Worm (Caenorhabditis elegans) whole organism, late embryonic: ENCODE data around the gene Y116A8C.29.

Source experiments
- C08G9.2 ChIP-seq: sonication (generic microtip); optimal IDR thresholded peaks from 2 replicates; lab custom pipeline; 2016; ENCODE audit warnings: mild to moderate bottlenecking, missing genetic modification characterization, moderate library complexity, missing compliant biosample characterization
- C38D4.7 ChIP-seq: fragments of 200-800 bp; sonication (Bioruptor generic); optimal IDR thresholded peaks from 2 replicates; lab custom pipeline; 2018; ENCODE audit warnings: mild to moderate bottlenecking, missing genetic modification characterization, moderate library complexity, missing compliant biosample characterization
- F13H6.1 ChIP-seq: sonication (generic microtip); optimal IDR thresholded peaks from 2 replicates; lab custom pipeline; 2016; ENCODE audit warnings: missing genetic modification characterization, missing compliant biosample characterization
- K02D7.2 ChIP-seq: sonication (generic microtip); optimal IDR thresholded peaks from 2 replicates; lab custom pipeline; 2017; ENCODE audit warnings: mild to moderate bottlenecking, missing genetic modification characterization, missing compliant biosample characterization
- K09A11.1 ChIP-seq: sonication (generic microtip); optimal IDR thresholded peaks from 2 replicates; lab custom pipeline; 2017; ENCODE audit warnings: antibody characterized with exemption, mild to moderate bottlenecking, missing genetic modification characterization, missing compliant biosample characterization; ENCODE audit not compliant: insufficient read depth
- T23F11.4 ChIP-seq: fragments of 200-800 bp; sonication (Bioruptor generic); optimal IDR thresholded peaks from 2 replicates; lab custom pipeline; 2018; ENCODE audit warnings: mild to moderate bottlenecking, missing genetic modification characterization, missing compliant biosample characterization
- ama-1 ChIP-seq: fragments of 150-350 bp; optimal IDR thresholded peaks from 2 replicates; lab custom pipeline; 2014
- ceh-14 ChIP-seq: sonication (generic microtip); optimal IDR thresholded peaks from 2 replicates; lab custom pipeline; 2016; ENCODE audit warnings: missing genotype, missing genetic modification characterization, missing compliant biosample characterization
- ceh-18 ChIP-seq: sonication (generic microtip); optimal IDR thresholded peaks from 2 replicates; lab custom pipeline; 2016; ENCODE audit warnings: missing genetic modification characterization, missing compliant biosample characterization
- ceh-22 ChIP-seq: sonication (generic microtip); optimal IDR thresholded peaks from 2 replicates; lab custom pipeline; 2017; ENCODE audit warnings: missing biosample characterization, missing genetic modification characterization
- ceh-30 ChIP-seq: fragments of 150-350 bp; optimal IDR thresholded peaks from 2 replicates; lab custom pipeline; 2014; ENCODE audit warnings: missing biosample characterization, missing genetic modification characterization
- ceh-31 ChIP-seq: sonication (generic microtip); optimal IDR thresholded peaks from 2 replicates; lab custom pipeline; 2016; ENCODE audit warnings: missing genetic modification characterization, missing compliant biosample characterization
- ceh-34 ChIP-seq: sonication (generic microtip); optimal IDR thresholded peaks from 2 replicates; lab custom pipeline; 2016; ENCODE audit warnings: mild to moderate bottlenecking, missing genetic modification characterization, missing compliant biosample characterization
- ceh-6 ChIP-seq: fragments of 200-800 bp; sonication (Bioruptor generic); optimal IDR thresholded peaks from 2 replicates; lab custom pipeline; 2018; ENCODE audit warnings: mild to moderate bottlenecking, missing genetic modification characterization, missing compliant biosample characterization
- ceh-9 ChIP-seq: sonication (generic microtip); optimal IDR thresholded peaks from 2 replicates; lab custom pipeline; 2016; ENCODE audit warnings: mild to moderate bottlenecking, missing genetic modification characterization, inconsistent platforms, missing compliant biosample characterization
- dve-1 ChIP-seq: sonication (generic microtip); optimal IDR thresholded peaks from 2 replicates; lab custom pipeline; 2017; ENCODE audit warnings: antibody characterized with exemption, mild to moderate bottlenecking, missing genetic modification characterization, missing compliant biosample characterization
- elt-2 ChIP-seq: sonication (generic microtip); optimal IDR thresholded peaks from 2 replicates; lab custom pipeline; 2016; ENCODE audit warnings: missing genetic modification reagents, missing genetic modification characterization, missing compliant biosample characterization
- elt-4 ChIP-seq: sonication (generic microtip); optimal IDR thresholded peaks from 2 replicates; lab custom pipeline; 2016; ENCODE audit warnings: missing genetic modification characterization, missing compliant biosample characterization
- ets-4 ChIP-seq: sonication (generic microtip); optimal IDR thresholded peaks from 2 replicates; lab custom pipeline; 2016; ENCODE audit warnings: missing genetic modification characterization, missing compliant biosample characterization
- eyg-1 ChIP-seq: sonication (generic microtip); optimal IDR thresholded peaks from 2 replicates; lab custom pipeline; 2016; ENCODE audit warnings: missing genotype, missing genetic modification characterization, missing compliant biosample characterization
- fax-1 ChIP-seq: sonication (generic microtip); optimal IDR thresholded peaks from 2 replicates; lab custom pipeline; 2016; ENCODE audit warnings: missing genotype, missing genetic modification characterization, missing compliant biosample characterization
- fkh-10 ChIP-seq: fragments of 150-350 bp; optimal IDR thresholded peaks from 2 replicates; lab custom pipeline; 2014; ENCODE audit warnings: missing biosample characterization, missing genetic modification reagents, missing genetic modification characterization
- hlh-13 ChIP-seq: fragments of 200-800 bp; sonication (Bioruptor generic); optimal IDR thresholded peaks from 2 replicates; lab custom pipeline; 2018; ENCODE audit warnings: mild to moderate bottlenecking, missing genetic modification characterization, missing compliant biosample characterization
- hlh-15 ChIP-seq: sonication (generic microtip); optimal IDR thresholded peaks from 2 replicates; lab custom pipeline; 2016; ENCODE audit warnings: missing genetic modification characterization, missing compliant biosample characterization
- nfya-1 ChIP-seq: sonication (generic microtip); optimal IDR thresholded peaks from 2 replicates; lab custom pipeline; 2017; ENCODE audit warnings: missing genetic modification characterization, mild to moderate bottlenecking, missing compliant biosample characterization, antibody characterized with exemption, moderate library complexity
- nhr-11 ChIP-seq: fragments of 150-350 bp; optimal IDR thresholded peaks from 2 replicates; lab custom pipeline; 2014; ENCODE audit warnings: missing biosample characterization, missing genetic modification characterization
- nhr-232 ChIP-seq: sonication (generic microtip); optimal IDR thresholded peaks from 2 replicates; lab custom pipeline; 2016; ENCODE audit warnings: missing genetic modification characterization, missing compliant biosample characterization
- npax-4 ChIP-seq: sonication (generic microtip); optimal IDR thresholded peaks from 2 replicates; lab custom pipeline; 2016; ENCODE audit warnings: missing genetic modification characterization, missing compliant biosample characterization
- pat-9 ChIP-seq: fragments of 200-800 bp; sonication (Bioruptor generic); optimal IDR thresholded peaks from 2 replicates; lab custom pipeline; 2018; ENCODE audit warnings: mild to moderate bottlenecking, missing genetic modification characterization, moderate library complexity, missing compliant biosample characterization
- pax-1 ChIP-seq: fragments of 150-350 bp; optimal IDR thresholded peaks from 2 replicates; lab custom pipeline; 2014; ENCODE audit warnings: missing biosample characterization, missing genetic modification characterization
- pha-4 ChIP-seq: fragments of 150-350 bp; optimal IDR thresholded peaks from 2 replicates; lab custom pipeline; 2018; ENCODE audit warnings: missing biosample characterization, missing genetic modification reagents, missing genetic modification characterization
- ref-2 ChIP-seq: sonication (generic microtip); optimal IDR thresholded peaks from 2 replicates; lab custom pipeline; 2016; ENCODE audit warnings: missing genetic modification characterization, missing compliant biosample characterization
- rnt-1 ChIP-seq: sonication (generic microtip); optimal IDR thresholded peaks from 2 replicates; lab custom pipeline; 2016; ENCODE audit warnings: missing genetic modification characterization, missing compliant biosample characterization
- sdc-2 ChIP-seq: sonication (generic microtip); optimal IDR thresholded peaks from 2 replicates; lab custom pipeline; 2016; ENCODE audit warnings: missing genotype, missing genetic modification characterization, missing compliant biosample characterization
- sox-2 ChIP-seq: fragments of 200-800 bp; sonication (Bioruptor generic); IDR thresholded peaks from 2 replicates; pipeline ENCODE4 v1.3.6; 2022; ENCODE audit warnings: missing genetic modification reagents, missing genetic modification characterization, missing compliant biosample characterization
- sox-4 ChIP-seq: sonication (generic microtip); optimal IDR thresholded peaks from 2 replicates; lab custom pipeline; 2017; ENCODE audit warnings: mild to moderate bottlenecking, missing genetic modification characterization, inconsistent platforms, missing compliant biosample characterization
- syd-9 ChIP-seq: sonication (generic microtip); optimal IDR thresholded peaks from 2 replicates; lab custom pipeline; 2016; ENCODE audit warnings: mild to moderate bottlenecking, missing genetic modification characterization, moderate library complexity, missing compliant biosample characterization
- tbx-2 ChIP-seq: sonication (generic microtip); optimal IDR thresholded peaks from 2 replicates; lab custom pipeline; 2016; ENCODE audit warnings: missing genetic modification characterization, missing compliant biosample characterization
- ttx-3 ChIP-seq: sonication (generic microtip); optimal IDR thresholded peaks from 2 replicates; lab custom pipeline; 2016; ENCODE audit warnings: missing genetic modification reagents, missing genetic modification characterization, missing compliant biosample characterization
- unc-3 ChIP-seq, 2 experiments: fragments of 200-800 bp in 1 of 2; sonication (Bioruptor generic) in 1 of 2; sonication (generic microtip) in 1 of 2; conservative IDR thresholded peaks in 1 of 2; optimal IDR thresholded peaks in 1 of 2; 2 replicates each; pipeline versions ENCODE4 v1.3.6 to Lab custom; 2016 to 2022; ENCODE audit warnings: missing compliant biosample characterization in 2 of 2, missing genetic modification characterization in 2 of 2, missing genetic modification reagents in 1 of 2
- unc-42 ChIP-seq: sonication (generic microtip); optimal IDR thresholded peaks from 2 replicates; lab custom pipeline; 2016; ENCODE audit warnings: missing genotype, missing genetic modification characterization, missing compliant biosample characterization
- unc-55 ChIP-seq: sonication (generic microtip); optimal IDR thresholded peaks from 2 replicates; lab custom pipeline; 2017; ENCODE audit warnings: missing biosample characterization, missing genetic modification reagents, missing genetic modification characterization
- unc-86 ChIP-seq: sonication (generic microtip); optimal IDR thresholded peaks from 2 replicates; lab custom pipeline; 2016; ENCODE audit warnings: missing genetic modification characterization, missing compliant biosample characterization
- zip-5 ChIP-seq: sonication (generic microtip); optimal IDR thresholded peaks from 2 replicates; lab custom pipeline; 2016; ENCODE audit warnings: missing genetic modification characterization, missing compliant biosample characterization

Gene Y116A8C.29

ce11 chrIV:17087384-17088099, 6.3 kb upstream of the Y116A8C.29 start, which contains the start of the genes snx-13 and snr-1 (continued):
- peak; percentile 90 for TF ChIP-seq K02D7.2
- no peak for TF ChIP-seq nhr-11 (tag; lab: Kevin White, UChicago)
- TF ChIP-seq, all 69 proteins: peak for 53

- TF ChIP-seq ama-1 (lab: Kevin White, UChicago) (no peak), sox-4 (no peak), elt-4 (tag; lab: Kevin White, UChicago) (no peak), pax-1 (no peak), sox-2 (GFP tag; lab: Robert Waterston, UW) (no peak), ceh-14 (no peak), unc-42 (tag; lab: Kevin White, UChicago) (no peak), tbx-2 (no peak), ceh-22 (tag; lab: Kevin White, UChicago) (no peak), sdc-2 (tag; lab: Kevin White, UChicago) (no peak), unc-86 (tag; lab: Kevin White, UChicago) (no peak), ceh-18 (tag; lab: Kevin White, UChicago) (no peak), zip-5 (tag; lab: Kevin White, UChicago) (no peak), ceh-9 (tag; lab: Kevin White, UChicago) (no peak)
Observed at ce11 chrIV:17088849-17089248, 5.0 kb upstream of the Y116A8C.29 start, which contains the start of gene Y116A8C.43. Gene Y116A8C.43, plus strand, starts transcription at chrIV:17088851.

- no peak for TF ChIP-seq unc-3 (GFP tag; conservative IDR thresholded peaks at IDR 0.05; lab: Robert Waterston, UW)
- no peak for TF ChIP-seq unc-3 (tag; optimal IDR thresholded peaks at IDR 0.05; lab: Kevin White, UChicago)
- TF ChIP-seq ceh-9 (tag; lab: Kevin White, UChicago) = no peak
- no peak for TF ChIP-seq T23F11.4 (GFP tag; lab: Kevin White, UChicago)
- no peak for TF ChIP-seq pat-9 (tag; lab: Kevin White, UChicago)
- no peak for TF ChIP-seq ttx-3 (tag; lab: Kevin White, UChicago)
Observed at ce11 chrIV:17096168-17096567, 2.3 kb downstream of the Y116A8C.29 start, which contains the start of gene Y116A8C.27. Gene Y116A8C.27, minus strand, starts transcription at chrIV:17096268.

- TF ChIP-seq C08G9.2 (tag; lab: Kevin White, UChicago) (peak; percentile 65), fkh-10 (GFP tag; lab: Kevin White, UChicago) (no peak), rnt-1 (tag; lab: Kevin White, UChicago) (peak; percentile 26), elt-2 (tag; lab: Kevin White, UChicago) (no peak), sox-2 (GFP tag; lab: Robert Waterston, UW) (no peak), npax-4 (tag; lab: Kevin White, UChicago) (no peak), ceh-6 (GFP tag; lab: Kevin White, UChicago) (no peak), ets-4 (tag; lab: Kevin White, UChicago) (peak; percentile 10), nfya-1 (tag; lab: Kevin White, UChicago) (no peak), sdc-2 (tag; lab: Kevin White, UChicago) (no peak), pha-4 (tag; lab: Kevin White, UChicago) (no peak), eyg-1 (no peak), nhr-11 (tag; lab: Kevin White, UChicago) (no peak), syd-9 (tag; lab: Kevin White, UChicago) (no peak), F13H6.1 (tag; lab: Kevin White, UChicago) (no peak), ceh-18 (tag; lab: Kevin White, UChicago) (no peak), fax-1 (tag; lab: Kevin White, UChicago) (peak; percentile 61), dve-1 (tag; lab: Kevin White, UChicago) (no peak), ceh-34 (tag; lab: Kevin White, UChicago) (peak; percentile 56), nhr-232 (tag; lab: Kevin White, UChicago) (no peak), hlh-13 (no peak), ceh-30 (no peak), unc-42 (tag; lab: Kevin White, UChicago) (no peak), zip-5 (tag; lab: Kevin White, UChicago) (peak; percentile 38), C38D4.7 (GFP tag; lab: Kevin White, UChicago) (no peak), unc-3 (GFP tag; conservative IDR thresholded peaks at IDR 0.05; lab: Robert Waterston, UW) (no peak), unc-3 (tag; optimal IDR thresholded peaks at IDR 0.05; lab: Kevin White, UChicago) (no peak), T23F11.4 (GFP tag; lab: Kevin White, UChicago) (no peak), ref-2 (peak; percentile 84), elt-4 (tag; lab: Kevin White, UChicago) (no peak), hlh-15 (no peak), K09A11.1 (tag; lab: Kevin White, UChicago) (no peak), unc-86 (tag; lab: Kevin White, UChicago) (no peak), ceh-31 (tag; lab: Kevin White, UChicago) (peak; percentile 75), unc-55 (GFP tag; lab: Kevin White, UChicago) (no peak)
Observed at ce11 chrIV:17099113-17099512, 5.3 kb downstream of the Y116A8C.29 start.
